Worm (Caenorhabditis elegans) whole organism, midembryonic: ENCODE measurements around the gene atg-10.

ENCODE experiments used
- T22C8.4 ChIP-seq: fragments of 200-800 bp; sonication (Bioruptor generic); IDR thresholded peaks from 2 replicates; pipeline ENCODE4 v1.3.6; 2022; ENCODE audit warnings: missing genetic modification characterization, missing compliant biosample characterization
- cog-1 ChIP-seq: sonication (generic microtip); optimal IDR thresholded peaks from 2 replicates; lab custom pipeline; 2016; ENCODE audit warnings: missing genetic modification characterization, missing compliant biosample characterization
- flt-1 ChIP-seq: fragments of 200-800 bp; sonication (Bioruptor generic); IDR thresholded peaks from 2 replicates; pipeline ENCODE4 v1.3.6; 2022; ENCODE audit warnings: missing genetic modification characterization, missing compliant biosample characterization
- klf-2 ChIP-seq: fragments of 200-800 bp; sonication (Bioruptor generic); conservative IDR thresholded peaks from 2 replicates; pipeline ENCODE4 v1.3.6; 2022; ENCODE audit warnings: missing genetic modification reagents, missing genetic modification characterization, missing compliant biosample characterization
- med-1 ChIP-seq: sonication (generic microtip); optimal IDR thresholded peaks from 2 replicates; lab custom pipeline; 2017; ENCODE audit warnings: missing genetic modification characterization, mild to moderate bottlenecking, missing compliant biosample characterization, antibody characterized with exemption, missing genetic modification reagents; ENCODE audit not compliant: insufficient read depth
- ref-1 ChIP-seq: fragments of 200-800 bp; sonication (Bioruptor generic); conservative IDR thresholded peaks from 2 replicates; pipeline ENCODE4 v1.3.6; 2022; ENCODE audit warnings: missing genetic modification reagents, missing genetic modification characterization, missing compliant biosample characterization
- tab-1 ChIP-seq: fragments of 200-800 bp; sonication (Bioruptor generic); IDR thresholded peaks from 2 replicates; pipeline ENCODE4 v1.3.6; 2022; ENCODE audit warnings: missing genetic modification characterization, missing compliant biosample characterization
- ztf-23 ChIP-seq: fragments of 200-800 bp; sonication (Bioruptor generic); IDR thresholded peaks from 2 replicates; pipeline ENCODE4 v1.3.6; 2022; ENCODE audit warnings: missing genetic modification reagents, missing genetic modification characterization, missing compliant biosample characterization
- ztf-29 ChIP-seq: fragments of 200-800 bp; sonication (Bioruptor generic); IDR thresholded peaks from 2 replicates; pipeline ENCODE4 v1.3.6; 2022; ENCODE audit warnings: missing genetic modification reagents, missing genetic modification characterization, missing compliant biosample characterization

The atg-10 gene

ce11 chrII:8625163-8625562, 33.8 kb upstream of the atg-10 start, which contains the start of gene sptf-2:
Gene sptf-2 (plus strand): TSS chrII:8625459.
- TF ChIP-seq T22C8.4 (GFP tag; lab: Robert Waterston, UW) (no peak), med-1 (GFP tag; lab: Kevin White, UChicago) (no peak), flt-1 (GFP tag; lab: Robert Waterston, UW) (no peak), tab-1 (no peak), ref-1 (GFP tag; lab: Robert Waterston, UW) (no peak), klf-2 (GFP tag; lab: Robert Waterston, UW) (no peak), cog-1 (tag; lab: Kevin White, UChicago) (no peak), ztf-29 (no peak)

ce11 chrII:8626598-8626997, 32.3 kb upstream of the atg-10 start:
- no peak for TF ChIP-seq klf-2 (GFP tag; lab: Robert Waterston, UW)
- TF ChIP-seq cog-1 (tag; lab: Kevin White, UChicago): no peak
- TF ChIP-seq med-1 (GFP tag; lab: Kevin White, UChicago): no peak
- no peak for TF ChIP-seq ztf-29
- TF ChIP-seq flt-1 (GFP tag; lab: Robert Waterston, UW): no peak
- TF ChIP-seq T22C8.4 (GFP tag; lab: Robert Waterston, UW): no peak
- no peak for TF ChIP-seq tab-1
- no peak for TF ChIP-seq ref-1 (GFP tag; lab: Robert Waterston, UW)
- TF ChIP-seq ztf-23: no peak

ce11 chrII:8627907-8628306, 31.0 kb upstream of the atg-10 start:
- TF ChIP-seq flt-1 (GFP tag; lab: Robert Waterston, UW) (no peak), tab-1 (no peak), ref-1 (GFP tag; lab: Robert Waterston, UW) (no peak), cog-1 (tag; lab: Kevin White, UChicago) (no peak), ztf-29 (no peak), T22C8.4 (GFP tag; lab: Robert Waterston, UW) (no peak), ztf-23 (no peak), klf-2 (GFP tag; lab: Robert Waterston, UW) (no peak), med-1 (GFP tag; lab: Kevin White, UChicago) (no peak)

ce11 chrII:8630088-8630487, 28.8 kb upstream of the atg-10 start, which contains the start of gene T22C8.6:
Gene T22C8.6 (minus strand): TSS chrII:8630281.
- no peak for TF ChIP-seq T22C8.4 (GFP tag; lab: Robert Waterston, UW)
- TF ChIP-seq ztf-29: no peak
- no peak for TF ChIP-seq flt-1 (GFP tag; lab: Robert Waterston, UW)
- TF ChIP-seq ref-1 (GFP tag; lab: Robert Waterston, UW): no peak
- TF ChIP-seq klf-2 (GFP tag; lab: Robert Waterston, UW): no peak
- TF ChIP-seq med-1 (GFP tag; lab: Kevin White, UChicago): no peak
- no peak for TF ChIP-seq cog-1 (tag; lab: Kevin White, UChicago)
- no peak for TF ChIP-seq tab-1
- TF ChIP-seq ztf-23: no peak

ce11 chrII:8631766-8632165, 27.2 kb upstream of the atg-10 start:
- TF ChIP-seq klf-2 (GFP tag; lab: Robert Waterston, UW) (no peak), ztf-29 (no peak), ref-1 (GFP tag; lab: Robert Waterston, UW) (no peak), med-1 (GFP tag; lab: Kevin White, UChicago) (no peak), flt-1 (GFP tag; lab: Robert Waterston, UW) (no peak), T22C8.4 (GFP tag; lab: Robert Waterston, UW) (no peak), tab-1 (no peak)

- TF ChIP-seq med-1 (GFP tag; lab: Kevin White, UChicago): no peak
- no peak for TF ChIP-seq tab-1
- no peak for TF ChIP-seq ref-1 (GFP tag; lab: Robert Waterston, UW)
- no peak for TF ChIP-seq flt-1 (GFP tag; lab: Robert Waterston, UW)
- no peak for TF ChIP-seq T22C8.4 (GFP tag; lab: Robert Waterston, UW)
- no peak for TF ChIP-seq cog-1 (tag; lab: Kevin White, UChicago)
- TF ChIP-seq ztf-23: no peak
- TF ChIP-seq ztf-29: no peak
- TF ChIP-seq klf-2 (GFP tag; lab: Robert Waterston, UW): no peak
Observed at ce11 chrII:8634386-8634785, 24.5 kb upstream of the atg-10 start, which contains the start of gene cutl-12. Gene cutl-12 (minus strand): TSS chrII:8634486.

ce11 chrII:8637615-8638014, 21.3 kb upstream of the atg-10 start, which contains the start of gene vab-9:
Gene vab-9 (minus strand): TSS chrII:8637715.
- no peak for TF ChIP-seq klf-2 (GFP tag; lab: Robert Waterston, UW)
- no peak for TF ChIP-seq flt-1 (GFP tag; lab: Robert Waterston, UW)
- no peak for TF ChIP-seq ztf-23
- no peak for TF ChIP-seq ref-1 (GFP tag; lab: Robert Waterston, UW)
- no peak for TF ChIP-seq cog-1 (tag; lab: Kevin White, UChicago)
- no peak for TF ChIP-seq med-1 (GFP tag; lab: Kevin White, UChicago)
- no peak for TF ChIP-seq ztf-29
- no peak for TF ChIP-seq T22C8.4 (GFP tag; lab: Robert Waterston, UW)
- no peak for TF ChIP-seq tab-1

ce11 chrII:8639553-8639952, 19.4 kb upstream of the atg-10 start:
- TF ChIP-seq tab-1 (no peak), flt-1 (GFP tag; lab: Robert Waterston, UW) (no peak), ztf-23 (0 out of 2 replicates have a peak, but pooled peaks have one; percentile 20), ztf-29 (no peak), T22C8.4 (GFP tag; lab: Robert Waterston, UW) (no peak)

ce11 chrII:8640503-8640902, 18.4 kb upstream of the atg-10 start:
- TF ChIP-seq ztf-23 (no peak), med-1 (GFP tag; lab: Kevin White, UChicago) (no peak), ztf-29 (no peak)

ce11 chrII:8641131-8641530, 17.8 kb upstream of the atg-10 start, which contains the start of gene D2085.7:
Gene D2085.7 (plus strand): TSS chrII:8641381.
- TF ChIP-seq ref-1 (GFP tag; lab: Robert Waterston, UW) (no peak), flt-1 (GFP tag; lab: Robert Waterston, UW) (no peak), T22C8.4 (GFP tag; lab: Robert Waterston, UW) (no peak), ztf-29 (no peak), klf-2 (GFP tag; lab: Robert Waterston, UW) (no peak), tab-1 (no peak), cog-1 (tag; lab: Kevin White, UChicago) (no peak), ztf-23 (no peak), med-1 (GFP tag; lab: Kevin White, UChicago) (no peak)
